Worm (Caenorhabditis elegans): Measurements from ENCODE around the gene clh-1.

ce11 chrII:11854749-11855148, 1.5 kb downstream of the clh-1 start:
- no peak for TF ChIP-seq him-1 (tag; optimal IDR thresholded peaks at IDR 0.05)
- no peak for TF ChIP-seq W03F9.2 (tag; optimal IDR thresholded peaks at IDR 0.05)

Measured in whole organism, L4/young adult.